Fruit fly (Drosophila melanogaster) whole organism, prepupa: ENCODE data around the gene stv.
A peak's percentile ranks its signal among the peaks of the same experiment; 100 is the strongest.

ENCODE experiments used
- CG10631 ChIP-seq: fragments of 200-800 bp; sonication (Bioruptor generic); optimal IDR thresholded peaks from 2 replicates; lab custom pipeline; 2016; ENCODE audit warnings: missing biosample characterization, missing genetic modification characterization
- CG10669 ChIP-seq: fragments of 200-800 bp; sonication (Bioruptor generic); optimal IDR thresholded peaks from 3 replicates; lab custom pipeline; 2018; ENCODE audit warnings: missing biosample characterization, mild to moderate bottlenecking, missing genetic modification characterization, moderate library complexity
- CG11294 ChIP-seq: fragments of 200-800 bp; sonication (Bioruptor generic); IDR thresholded peaks from 2 replicates; pipeline ENCODE4 v1.3.6; 2022; ENCODE audit warnings: missing biosample characterization, missing genetic modification characterization
- CG11902 ChIP-seq: fragments of 200-800 bp; sonication (Bioruptor generic); optimal IDR thresholded peaks from 3 replicates; lab custom pipeline; 2016; ENCODE audit warnings: missing biosample characterization, missing genetic modification characterization
- CG15336 ChIP-seq: fragments of 200-800 bp; sonication (Bioruptor generic); IDR thresholded peaks from 2 replicates; pipeline ENCODE4 v1.3.6; 2022; ENCODE audit warnings: missing biosample characterization, missing genetic modification characterization
- CG16779 ChIP-seq: fragments of 200-800 bp; sonication (Bioruptor generic); optimal IDR thresholded peaks from 3 replicates; lab custom pipeline; 2017; ENCODE audit warnings: missing biosample characterization, mild to moderate bottlenecking, missing genetic modification characterization
- CG3032 ChIP-seq: fragments of 200-800 bp; optimal IDR thresholded peaks from 2 replicates; lab custom pipeline; 2019; ENCODE audit warnings: missing biosample characterization, mild to moderate bottlenecking, missing genetic modification characterization, moderate library complexity
- CG31627 ChIP-seq: fragments of 200-800 bp; sonication (Bioruptor generic); optimal IDR thresholded peaks from 3 replicates; lab custom pipeline; 2016; ENCODE audit warnings: missing biosample characterization, missing genetic modification characterization
- CG32006 ChIP-seq: fragments of 200-800 bp; sonication (Bioruptor generic); optimal IDR thresholded peaks from 3 replicates; lab custom pipeline; 2017; ENCODE audit warnings: missing biosample characterization, mild to moderate bottlenecking, missing genetic modification characterization
- CG34406 ChIP-seq: fragments of 200-800 bp; sonication (Bioruptor generic); optimal IDR thresholded peaks from 3 replicates; lab custom pipeline; 2016; ENCODE audit warnings: missing biosample characterization, missing genetic modification characterization
- CG3919 ChIP-seq: fragments of 200-800 bp; sonication (Bioruptor generic); optimal IDR thresholded peaks from 3 replicates; lab custom pipeline; 2016; ENCODE audit warnings: missing biosample characterization, missing genetic modification characterization
- CG4318 ChIP-seq: fragments of 200-800 bp; sonication (Bioruptor generic); optimal IDR thresholded peaks from 3 replicates; lab custom pipeline; 2017; ENCODE audit warnings: missing biosample characterization, mild to moderate bottlenecking, missing genetic modification characterization
- CG6276 ChIP-seq: fragments of 200-800 bp; sonication (Bioruptor generic); optimal IDR thresholded peaks from 2 replicates; lab custom pipeline; 2017; ENCODE audit warnings: missing biosample characterization, mild to moderate bottlenecking, missing genetic modification characterization
- CG8319 ChIP-seq: fragments of 200-800 bp; sonication (Bioruptor generic); optimal IDR thresholded peaks from 3 replicates; lab custom pipeline; 2016; ENCODE audit warnings: missing biosample characterization, missing genetic modification characterization
- CG8632 ChIP-seq: fragments of 200-800 bp; sonication (Bioruptor generic); optimal IDR thresholded peaks from 3 replicates; lab custom pipeline; 2016; ENCODE audit warnings: missing biosample characterization, missing genetic modification characterization
- Eip75B ChIP-seq: fragments of 200-800 bp; sonication (Bioruptor generic); optimal IDR thresholded peaks from 3 replicates; lab custom pipeline; 2016; ENCODE audit warnings: missing biosample characterization, missing genetic modification characterization
- Eip78C ChIP-seq: fragments of 200-800 bp; sonication (Bioruptor generic); peaks from one replicate; lab custom pipeline; 2016; ENCODE audit warnings: missing biosample characterization, missing genetic modification characterization
- Eip93F ChIP-seq: fragments of 200-800 bp; sonication (Bioruptor generic); optimal IDR thresholded peaks from 2 replicates; lab custom pipeline; 2016; ENCODE audit warnings: missing biosample characterization, mild to moderate bottlenecking, missing genetic modification characterization
- Ets96B ChIP-seq: fragments of 200-800 bp; optimal IDR thresholded peaks from 2 replicates; lab custom pipeline; 2019; ENCODE audit warnings: missing biosample characterization, mild to moderate bottlenecking, missing genetic modification characterization, moderate library complexity
- Hr39 ChIP-seq: fragments of 200-800 bp; sonication (Bioruptor generic); optimal IDR thresholded peaks from 2 replicates; lab custom pipeline; 2016; ENCODE audit warnings: missing biosample characterization, missing genetic modification characterization
- Hr4 ChIP-seq: fragments of 200-800 bp; sonication (Bioruptor generic); optimal IDR thresholded peaks from 3 replicates; lab custom pipeline; 2016; ENCODE audit warnings: missing biosample characterization, missing genetic modification characterization
- Lpt ChIP-seq: fragments of 200-800 bp; sonication (Bioruptor generic); optimal IDR thresholded peaks from 3 replicates; lab custom pipeline; 2016; ENCODE audit warnings: missing biosample characterization, missing genetic modification characterization
- Met ChIP-seq: fragments of 200-800 bp; sonication (Bioruptor generic); optimal IDR thresholded peaks from 3 replicates; lab custom pipeline; 2016; ENCODE audit warnings: missing biosample characterization, missing genetic modification characterization
- OdsH ChIP-seq: fragments of 200-800 bp; sonication (Bioruptor generic); optimal IDR thresholded peaks from 3 replicates; lab custom pipeline; 2016; ENCODE audit warnings: missing biosample characterization, missing genetic modification characterization
- Sox102F ChIP-seq: fragments of 200-800 bp; sonication (Bioruptor generic); optimal IDR thresholded peaks from 2 replicates; lab custom pipeline; 2016; ENCODE audit warnings: missing biosample characterization, mild to moderate bottlenecking, missing genetic modification characterization
- acj6 ChIP-seq: fragments of 200-800 bp; sonication (Bioruptor generic); optimal IDR thresholded peaks from 3 replicates; lab custom pipeline; 2016; ENCODE audit warnings: missing biosample characterization, missing genetic modification characterization
- cyc ChIP-seq: fragments of 200-800 bp; sonication (Bioruptor generic); optimal IDR thresholded peaks from 3 replicates; lab custom pipeline; 2016; ENCODE audit warnings: missing biosample characterization, missing genetic modification characterization
- dac ChIP-seq: fragments of 200-800 bp; sonication (Bioruptor generic); optimal IDR thresholded peaks from 2 replicates; lab custom pipeline; 2017; ENCODE audit warnings: missing biosample characterization, mild to moderate bottlenecking, missing genetic modification characterization
- fd59A ChIP-seq: fragments of 200-800 bp; sonication (Bioruptor generic); optimal IDR thresholded peaks from 2 replicates; lab custom pipeline; 2017; ENCODE audit warnings: missing biosample characterization, mild to moderate bottlenecking, missing genetic modification characterization, missing genetic modification reagents
- fkh ChIP-seq: fragments of 200-800 bp; sonication (Bioruptor generic); optimal IDR thresholded peaks from 3 replicates; lab custom pipeline; 2017; ENCODE audit warnings: missing biosample characterization, mild to moderate bottlenecking, missing genetic modification characterization, moderate library complexity
- net ChIP-seq: fragments of 200-800 bp; sonication (Bioruptor generic); optimal IDR thresholded peaks from 3 replicates; lab custom pipeline; 2016; ENCODE audit warnings: missing biosample characterization, missing genetic modification characterization
- pdm3 ChIP-seq: fragments of 200-800 bp; sonication (Bioruptor generic); optimal IDR thresholded peaks from 3 replicates; lab custom pipeline; 2016; ENCODE audit warnings: missing biosample characterization, missing genetic modification characterization
- ss ChIP-seq, 2 experiments: fragments of 200-800 bp; sonication (Bioruptor generic); optimal IDR thresholded peaks; 2 replicates in 1 of 2; 3 replicates in 1 of 2; lab custom pipeline; 2017 to 2018; ENCODE audit warnings: mild to moderate bottlenecking in 2 of 2, missing biosample characterization in 2 of 2, missing genetic modification characterization in 2 of 2, moderate library complexity in 1 of 2
- svp ChIP-seq: fragments of 200-800 bp; sonication (Bioruptor generic); peaks from one replicate; lab custom pipeline; 2016; ENCODE audit warnings: missing biosample characterization, missing genetic modification characterization

The stv gene

dm6 chr3L:13513112-13513538, 35.8 kb downstream of the stv start, which contains the start of the genes Vps36 and Liprin-beta (continued):
- TF ChIP-seq Eip93F (GFP tag; lab: Kevin White, UChicago) (no peak), Hr4 (GFP tag; lab: Kevin White, UChicago) (no peak), Sox102F (GFP tag; lab: Kevin White, UChicago) (no peak), CG32006 (GFP tag; lab: Kevin White, UChicago) (peak; percentile 86), Eip75B (GFP tag; lab: Kevin White, UChicago) (no peak), CG34406 (peak; percentile 75), Ets96B (tag; lab: Kevin White, UChicago) (peak; percentile 77), fd59A (GFP tag; lab: Kevin White, UChicago) (peak; percentile 45), CG8319 (GFP tag; lab: Kevin White, UChicago) (no peak), CG11902 (GFP tag; lab: Kevin White, UChicago) (peak; percentile 84), CG4318 (GFP tag; lab: Kevin White, UChicago) (no peak), CG15336 (GFP tag; lab: Robert Waterston, UW) (peak; percentile 62; the same call in 1 of the 2 replicates), CG8632 (GFP tag; lab: Kevin White, UChicago) (peak; percentile 70), ss (GFP tag; optimal IDR thresholded peaks at IDR 0.05; lab: Kevin White, UChicago) (no peak), Eip78C (GFP tag; lab: Kevin White, UChicago) (no peak), svp (GFP tag; lab: Kevin White, UChicago) (no peak), CG10669 (GFP tag; lab: Kevin White, UChicago) (no peak), Met (GFP tag; lab: Kevin White, UChicago) (no peak), net (GFP tag; lab: Kevin White, UChicago) (no peak), CG3919 (GFP tag; lab: Kevin White, UChicago) (peak; percentile 86), acj6 (GFP tag; lab: Kevin White, UChicago) (no peak), Lpt (GFP tag; lab: Kevin White, UChicago) (no peak), CG3032 (tag; lab: Kevin White, UChicago) (peak; percentile 82), dac (GFP tag; lab: Kevin White, UChicago) (no peak), CG31627 (GFP tag; lab: Kevin White, UChicago) (peak; percentile 95), CG6276 (GFP tag; lab: Kevin White, UChicago) (no peak), OdsH (GFP tag; lab: Kevin White, UChicago) (no peak), pdm3 (GFP tag; lab: Kevin White, UChicago) (no peak)

dm6 chr3L:13519555-13520284, 42.4 kb downstream of the stv start, which contains the start of gene CG10710:
TSS of gene CG10710 (minus strand) at chr3L:13519605.
- no peak for TF ChIP-seq CG16779 (tag; lab: Kevin White, UChicago)
- no peak for TF ChIP-seq CG11902 (GFP tag; lab: Kevin White, UChicago)
- no peak for TF ChIP-seq CG11294
- no peak for TF ChIP-seq fd59A (GFP tag; lab: Kevin White, UChicago)
- no peak for TF ChIP-seq Hr39
- TF ChIP-seq cyc = no peak
- no peak for TF ChIP-seq CG10631 (GFP tag; lab: Kevin White, UChicago)
- TF ChIP-seq fkh = no peak
- TF ChIP-seq svp (GFP tag; lab: Kevin White, UChicago) = no peak
